Worm (Caenorhabditis elegans) whole organism, L3 larva: ENCODE measurements around the gene nhr-17.

ENCODE experiments used
- jun-1 ChIP-seq: fragments of 150-350 bp; optimal IDR thresholded peaks from 2 replicates; lab custom pipeline; 2014; ENCODE audit warnings: missing biosample characterization, missing genetic modification reagents, missing genetic modification characterization
- nhr-67 ChIP-seq: fragments of 150-350 bp; optimal IDR thresholded peaks from 2 replicates; lab custom pipeline; 2014; ENCODE audit warnings: missing biosample characterization, missing genetic modification characterization

DNA sequence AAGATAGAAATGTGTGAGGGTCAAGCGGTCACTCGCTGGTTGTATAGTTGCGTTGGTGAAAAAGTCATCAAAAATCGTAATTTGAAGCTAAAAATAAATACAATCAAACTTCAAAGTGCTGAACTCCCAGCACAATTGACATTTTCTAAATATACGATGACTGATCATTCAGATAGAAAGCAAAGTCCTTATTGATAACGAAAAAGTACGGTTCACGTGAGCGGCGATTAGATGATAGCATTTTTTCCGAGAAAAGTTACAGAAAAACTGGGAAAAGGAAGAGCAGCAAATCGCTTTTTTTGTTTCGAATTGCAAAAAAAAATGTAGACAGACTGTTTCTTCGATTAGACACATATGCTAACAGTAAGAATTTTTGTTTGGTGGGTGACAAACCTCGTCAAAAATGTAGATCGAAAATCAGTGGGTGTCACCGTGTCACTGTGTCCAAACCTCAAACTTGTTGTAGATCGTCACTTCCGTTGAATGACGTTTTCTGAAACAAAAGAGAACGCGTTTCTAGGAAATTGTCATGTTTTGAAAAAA is 33.7 kb downstream of the nhr-17 start, which contains the start of gene ivns-1:
- TF ChIP-seq nhr-67 (tag; lab: Kevin White, UChicago) (no peak), jun-1 (no peak)
